Fruit fly (Drosophila melanogaster) whole organism, pupa: Measurements from ENCODE around the gene CG33170.

ENCODE experiments used
- CG17806 ChIP-seq: fragments of 200-800 bp; sonication (Bioruptor generic); optimal IDR thresholded peaks from 2 replicates; lab custom pipeline; 2018; ENCODE audit warnings: missing biosample characterization, mild to moderate bottlenecking, missing genetic modification characterization, moderate library complexity
- CG4496 ChIP-seq: fragments of 200-800 bp; sonication (Bioruptor generic); IDR thresholded peaks from 3 replicates; pipeline ENCODE4 v1.3.6; 2022; ENCODE audit warnings: missing biosample characterization, missing genetic modification characterization
- EcR ChIP-seq: fragments of 200-800 bp; sonication (Bioruptor generic); optimal IDR thresholded peaks from 3 replicates; lab custom pipeline; 2019; ENCODE audit warnings: missing biosample characterization, missing genetic modification characterization, mild to moderate bottlenecking, moderate library complexity, missing genetic modification reagents

dm6 chr3L:22830132-22830697, 34.2 kb upstream of the CG33170 start:
- TF ChIP-seq CG17806 (tag; lab: Kevin White, UChicago) (no peak), EcR (GFP tag; lab: Kevin White, UChicago) (no peak), CG4496 (no peak)
